Worm (Caenorhabditis elegans): ENCODE measurements around the gene srw-124.

ce11 chrV:2999736-3000135 lies 23.3 kb downstream of the srw-124 start, which contains the start of gene srw-119:
- TF ChIP-seq him-1 (tag; optimal IDR thresholded peaks at IDR 0.05) (no peak), W03F9.2 (tag; optimal IDR thresholded peaks at IDR 0.05) (no peak)
